Fruit fly (Drosophila melanogaster) whole organism, embryonic: ENCODE data around the gene CG32079.

Experiments
- Bdp1 ChIP-seq: fragments of 200-800 bp; sonication (Bioruptor generic); optimal IDR thresholded peaks from 3 replicates; lab custom pipeline; 2016; ENCODE audit warnings: missing biosample characterization, missing genetic modification characterization
- BtbVII ChIP-seq: fragments of 200-800 bp; sonication (Bioruptor generic); optimal IDR thresholded peaks from 3 replicates; lab custom pipeline; 2017; ENCODE audit warnings: missing biosample characterization, mild to moderate bottlenecking, missing genetic modification characterization
- CG10274 ChIP-seq: fragments of 200-800 bp; sonication (Bioruptor generic); optimal IDR thresholded peaks from 3 replicates; lab custom pipeline; 2017; ENCODE audit warnings: missing biosample characterization, mild to moderate bottlenecking, missing genetic modification characterization
- CG13287 ChIP-seq: fragments of 200-800 bp; sonication (Bioruptor generic); IDR thresholded peaks from 2 replicates; pipeline ENCODE4 v1.3.6; 2022; ENCODE audit warnings: missing biosample characterization, missing genetic modification characterization; ENCODE audit not compliant: partially characterized antibody
- CG13624 ChIP-seq: fragments of 200-800 bp; sonication (Bioruptor generic); optimal IDR thresholded peaks from 2 replicates; lab custom pipeline; 2016; ENCODE audit warnings: missing biosample characterization, missing genetic modification characterization
- CG15073 ChIP-seq: fragments of 200-800 bp; sonication (Bioruptor generic); optimal IDR thresholded peaks from 2 replicates; lab custom pipeline; 2016; ENCODE audit warnings: missing biosample characterization, missing genetic modification characterization
- CG15269 ChIP-seq: fragments of 200-800 bp; sonication (Bioruptor generic); optimal IDR thresholded peaks from 2 replicates; lab custom pipeline; 2018; ENCODE audit warnings: missing biosample characterization, mild to moderate bottlenecking, missing genetic modification characterization, moderate library complexity
- CG15514 ChIP-seq: fragments of 200-800 bp; sonication (Bioruptor generic); optimal IDR thresholded peaks from 3 replicates; lab custom pipeline; 2017; ENCODE audit warnings: missing biosample characterization, missing genetic modification characterization, mild to moderate bottlenecking, moderate library complexity, missing genetic modification reagents
- CG1647 ChIP-seq: fragments of 200-800 bp; sonication (Bioruptor generic); optimal IDR thresholded peaks from 3 replicates; lab custom pipeline; 2016; ENCODE audit warnings: missing biosample characterization, missing genetic modification characterization
- CG17912 ChIP-seq: fragments of 200-800 bp; sonication (Bioruptor generic); optimal IDR thresholded peaks from 2 replicates; lab custom pipeline; 2018; ENCODE audit warnings: missing biosample characterization, mild to moderate bottlenecking, missing genetic modification characterization
- CG18262 ChIP-seq: fragments of 200-800 bp; optimal IDR thresholded peaks from 3 replicates; lab custom pipeline; 2019; ENCODE audit warnings: missing biosample characterization, mild to moderate bottlenecking, missing genetic modification characterization, moderate library complexity
- CG3281 ChIP-seq: fragments of 200-800 bp; sonication (Bioruptor generic); optimal IDR thresholded peaks from 3 replicates; lab custom pipeline; 2017; ENCODE audit warnings: missing biosample characterization, mild to moderate bottlenecking, missing genetic modification characterization
- CG34422 ChIP-seq: fragments of 200-800 bp; sonication (Bioruptor generic); IDR thresholded peaks from 3 replicates; pipeline ENCODE4 v1.3.6; 2022; ENCODE audit warnings: missing biosample characterization, missing genetic modification characterization
- CG42726 ChIP-seq: fragments of 200-800 bp; sonication (Bioruptor generic); IDR thresholded peaks from 2 replicates; pipeline ENCODE4 v1.3.6; 2022; ENCODE audit warnings: missing biosample characterization, missing genetic modification characterization; ENCODE audit not compliant: partially characterized antibody
- CG4404 ChIP-seq: fragments of 200-800 bp; sonication (Bioruptor generic); IDR thresholded peaks from 2 replicates; pipeline ENCODE4 v1.3.6; 2022; ENCODE audit warnings: missing biosample characterization, missing genetic modification characterization
- CG6175 ChIP-seq: fragments of 200-800 bp; sonication (Bioruptor generic); IDR thresholded peaks from 3 replicates; pipeline ENCODE4 v1.3.6; 2022; ENCODE audit warnings: missing biosample characterization, missing genetic modification characterization
- CG6689 ChIP-seq: fragments of 200-800 bp; sonication (Bioruptor generic); IDR thresholded peaks from 2 replicates; pipeline ENCODE4 v1.3.6; 2022; ENCODE audit warnings: missing biosample characterization, missing genetic modification characterization
- CG6813 ChIP-seq: fragments of 200-800 bp; sonication (Bioruptor generic); optimal IDR thresholded peaks from 2 replicates; lab custom pipeline; 2017; ENCODE audit warnings: missing biosample characterization, missing genetic modification characterization, mild to moderate bottlenecking, moderate library complexity, missing genetic modification reagents
- CG7372 ChIP-seq: fragments of 200-800 bp; sonication (Bioruptor generic); IDR thresholded peaks from 2 replicates; pipeline ENCODE4 v1.3.6; 2022; ENCODE audit warnings: missing biosample characterization, missing genetic modification characterization
- CG8765 ChIP-seq: fragments of 200-800 bp; sonication (Bioruptor generic); IDR thresholded peaks from 2 replicates; pipeline ENCODE4 v1.3.6; 2022; ENCODE audit warnings: missing biosample characterization, missing genetic modification characterization
- CG9876 ChIP-seq: fragments of 200-800 bp; sonication (Bioruptor generic); optimal IDR thresholded peaks from 2 replicates; lab custom pipeline; 2016; ENCODE audit warnings: missing biosample characterization, missing genetic modification characterization
- CoRest ChIP-seq: fragments of 200-800 bp; sonication (Bioruptor generic); optimal IDR thresholded peaks from 3 replicates; lab custom pipeline; 2018; ENCODE audit warnings: missing biosample characterization, mild to moderate bottlenecking, missing genetic modification characterization, moderate library complexity
- Doc3 ChIP-seq: fragments of 200-800 bp; sonication (Bioruptor generic); IDR thresholded peaks from 3 replicates; pipeline ENCODE4 v1.3.6; 2022; ENCODE audit warnings: missing biosample characterization, missing genetic modification characterization; ENCODE audit not compliant: partially characterized antibody
- Dp ChIP-seq: fragments of 200-800 bp; sonication (Bioruptor generic); optimal IDR thresholded peaks from 2 replicates; lab custom pipeline; 2018; ENCODE audit warnings: missing biosample characterization, mild to moderate bottlenecking, missing genetic modification characterization, moderate library complexity
- Drgx ChIP-seq: fragments of 200-800 bp; sonication (Bioruptor generic); IDR thresholded peaks from 2 replicates; pipeline ENCODE4 v1.3.6; 2022; ENCODE audit warnings: missing biosample characterization, missing genetic modification characterization
- Eip74EF ChIP-seq, 2 experiments: fragments of 200-800 bp in 1 of 2; fragments of >200 bp in 1 of 2; sonication (Bioruptor generic) in 1 of 2; optimal IDR thresholded peaks; 2 replicates each; lab custom pipeline; 2017 to 2019; ENCODE audit warnings: missing biosample characterization in 2 of 2, missing genetic modification characterization in 2 of 2, mild to moderate bottlenecking in 1 of 2, moderate library complexity in 1 of 2
- H15 ChIP-seq: fragments of 200-800 bp; sonication (Bioruptor generic); IDR thresholded peaks from 3 replicates; pipeline ENCODE4 v1.3.6; 2022; ENCODE audit warnings: missing biosample characterization, missing genetic modification characterization
- HLH54F ChIP-seq: fragments of 200-800 bp; sonication (Bioruptor generic); optimal IDR thresholded peaks from 3 replicates; lab custom pipeline; 2016; ENCODE audit warnings: missing biosample characterization, missing genetic modification characterization
- HmgD ChIP-seq: fragments of 200-800 bp; sonication (Bioruptor generic); optimal IDR thresholded peaks from 3 replicates; lab custom pipeline; 2016; ENCODE audit warnings: missing biosample characterization, missing genetic modification characterization
- Hr78 ChIP-seq, 2 experiments: fragments of 200-800 bp in 1 of 2; fragments of >200 bp in 1 of 2; sonication (Bioruptor generic) in 1 of 2; optimal IDR thresholded peaks; 2 replicates each; lab custom pipeline; 2017 to 2019; ENCODE audit warnings: missing biosample characterization in 2 of 2, missing genetic modification characterization in 2 of 2, mild to moderate bottlenecking in 1 of 2, moderate library complexity in 1 of 2
- Kr ChIP-seq: fragments of 200-800 bp; sonication (Bioruptor generic); optimal IDR thresholded peaks from 2 replicates; lab custom pipeline; 2017; ENCODE audit warnings: missing biosample characterization, mild to moderate bottlenecking, missing genetic modification characterization
- MESR4 ChIP-seq: fragments of 200-800 bp; sonication (Bioruptor generic); optimal IDR thresholded peaks from 2 replicates; lab custom pipeline; 2018; ENCODE audit warnings: missing biosample characterization, mild to moderate bottlenecking, missing genetic modification characterization, moderate library complexity
- Myb ChIP-seq: fragments of 200-800 bp; sonication (Bioruptor generic); optimal IDR thresholded peaks from 2 replicates; lab custom pipeline; 2016; ENCODE audit warnings: missing biosample characterization, missing genetic modification characterization
- Nf-YB ChIP-seq: fragments of 200-800 bp; sonication (Bioruptor generic); optimal IDR thresholded peaks from 3 replicates; lab custom pipeline; 2019; ENCODE audit warnings: missing biosample characterization, mild to moderate bottlenecking, missing genetic modification characterization, moderate library complexity
- Pdp1 ChIP-seq, 2 experiments: fragments of 200-800 bp; sonication (Bioruptor generic); optimal IDR thresholded peaks; 3 replicates each; lab custom pipeline; 2016; ENCODE audit warnings: missing biosample characterization in 2 of 2, missing genetic modification characterization in 2 of 2, mild to moderate bottlenecking in 1 of 2, moderate library complexity in 1 of 2
- Ptx1 ChIP-seq: fragments of 200-800 bp; sonication (Bioruptor generic); IDR thresholded peaks from 2 replicates; pipeline ENCODE4 v1.3.6; 2022; ENCODE audit warnings: missing biosample characterization, missing genetic modification characterization
- az2 ChIP-seq: fragments of 200-800 bp; sonication (Bioruptor generic); optimal IDR thresholded peaks from 3 replicates; lab custom pipeline; 2016; ENCODE audit warnings: missing biosample characterization, missing genetic modification characterization
- crp ChIP-seq, 2 experiments: fragments of 200-800 bp; sonication (Bioruptor generic); optimal IDR thresholded peaks; 2 replicates in 1 of 2; 3 replicates in 1 of 2; lab custom pipeline; 2017; ENCODE audit warnings: missing biosample characterization in 2 of 2, missing genetic modification characterization in 2 of 2, mild to moderate bottlenecking in 1 of 2, moderate library complexity in 1 of 2
- dati ChIP-seq: fragments of 200-800 bp; sonication (Bioruptor generic); IDR thresholded peaks from 2 replicates; pipeline ENCODE4 v1.3.6; 2022; ENCODE audit warnings: missing biosample characterization, missing genetic modification characterization
- dmrt99B ChIP-seq: fragments of 200-800 bp; sonication (Bioruptor generic); optimal IDR thresholded peaks from 2 replicates; lab custom pipeline; 2018; ENCODE audit warnings: missing biosample characterization, mild to moderate bottlenecking, missing genetic modification characterization, moderate library complexity
- fd64A ChIP-seq: fragments of 200-800 bp; sonication (Bioruptor generic); optimal IDR thresholded peaks from 3 replicates; lab custom pipeline; 2018; ENCODE audit warnings: missing biosample characterization, mild to moderate bottlenecking, missing genetic modification characterization
- lola ChIP-seq, 3 experiments: fragments of >200 bp in 2 of 3; fragments of 200-800 bp in 1 of 3; sonication (Bioruptor generic) in 1 of 3; optimal IDR thresholded peaks; 2 replicates each; lab custom pipeline; 2017 to 2019; ENCODE audit warnings: missing biosample characterization in 3 of 3, missing genetic modification characterization in 3 of 3, mild to moderate bottlenecking in 1 of 3, moderate library complexity in 1 of 3
- nau ChIP-seq: fragments of 200-800 bp; sonication (Bioruptor generic); optimal IDR thresholded peaks from 3 replicates; lab custom pipeline; 2017; ENCODE audit warnings: missing biosample characterization, mild to moderate bottlenecking, missing genetic modification characterization, missing genetic modification reagents
- oc ChIP-seq: fragments of 200-800 bp; sonication (Bioruptor generic); optimal IDR thresholded peaks from 2 replicates; lab custom pipeline; 2018; ENCODE audit warnings: missing biosample characterization, mild to moderate bottlenecking, missing genetic modification characterization, moderate library complexity
- rib ChIP-seq: fragments of 200-800 bp; sonication (Bioruptor generic); IDR thresholded peaks from 2 replicates; pipeline ENCODE4 v1.3.6; 2022; ENCODE audit warnings: missing biosample characterization, missing genetic modification characterization
- sug ChIP-seq: fragments of 200-800 bp; optimal IDR thresholded peaks from 2 replicates; lab custom pipeline; 2019; ENCODE audit warnings: missing biosample characterization, mild to moderate bottlenecking, missing genetic modification characterization, moderate library complexity
- trh ChIP-seq: fragments of 200-800 bp; sonication (Bioruptor generic); optimal IDR thresholded peaks from 2 replicates; lab custom pipeline; 2016; ENCODE audit warnings: missing biosample characterization, missing genetic modification characterization
- tx ChIP-seq: fragments of 200-800 bp; sonication (Bioruptor generic); optimal IDR thresholded peaks from 2 replicates; lab custom pipeline; 2016; ENCODE audit warnings: missing biosample characterization, missing genetic modification characterization
- vvl ChIP-seq: fragments of 200-800 bp; sonication (Bioruptor generic); IDR thresholded peaks from 2 replicates; pipeline ENCODE4 v1.3.6; 2022; ENCODE audit warnings: missing biosample characterization, missing genetic modification characterization

CG32079 gene

DNA sequence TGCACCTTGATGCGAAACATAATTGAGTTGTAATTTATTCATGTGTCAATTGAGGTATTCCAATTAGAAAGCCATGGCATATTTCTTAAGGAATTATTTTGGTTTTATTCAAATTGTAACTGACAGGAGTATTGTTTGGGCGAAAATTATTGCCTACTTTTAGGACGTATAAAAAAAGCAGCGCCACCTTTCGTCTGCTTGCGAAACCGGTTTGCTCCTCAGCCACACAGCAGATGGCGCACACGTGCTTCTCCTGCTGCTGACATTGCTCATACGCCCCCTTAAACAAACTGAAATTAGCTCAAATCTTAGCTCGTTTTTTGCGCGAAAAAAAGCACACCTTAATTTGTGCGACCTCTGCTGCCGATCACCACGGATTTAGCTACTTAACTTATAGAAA is 22.5 kb downstream of the CG32079 start:
- TF ChIP-seq MESR4 (GFP tag; lab: Kevin White, UChicago) = no peak
- TF ChIP-seq CG13624 (GFP tag; lab: Kevin White, UChicago) = peak; percentile 69
- TF ChIP-seq CG9876 (GFP tag; lab: Kevin White, UChicago) = peak; percentile 83
- TF ChIP-seq CG4404 (GFP tag; lab: Robert Waterston, UW) = no peak; the same call in 1 of the 2 replicates
- 0 out of 3 replicates have a peak, but pooled peaks have one; percentile 64 for TF ChIP-seq CG6175 (GFP tag; lab: Robert Waterston, UW)
- TF ChIP-seq Hr78 (GFP tag; optimal IDR thresholded peaks at IDR 0.05; lab: Kevin White, UChicago) = no peak
- peak; percentile 63 for TF ChIP-seq CG6813 (GFP tag; lab: Kevin White, UChicago)
- peak; percentile 55 for TF ChIP-seq CG10274 (GFP tag; lab: Kevin White, UChicago)
- TF ChIP-seq CG7372 = peak; percentile 99
- peak; percentile 71 to 80 for TF ChIP-seq Pdp1 (GFP tag; optimal IDR thresholded peaks at IDR 0.05; lab: Kevin White, UChicago)
- TF ChIP-seq lola (GFP tag; optimal IDR thresholded peaks at IDR 0.05; lab: Kevin White, UChicago) = peak in 1 of 3 experiments; percentile 39
- TF ChIP-seq fd64A (GFP tag; lab: Kevin White, UChicago) = peak; percentile 59
- peak; percentile 54 for TF ChIP-seq CG1647 (GFP tag; lab: Kevin White, UChicago)
- peak; percentile 54 for TF ChIP-seq dmrt99B (tag; lab: Kevin White, UChicago)
- peak; percentile 79 for TF ChIP-seq az2
- no peak for TF ChIP-seq rib
- TF ChIP-seq tx (GFP tag; lab: Kevin White, UChicago) = peak; percentile 51
- peak; percentile 77 for TF ChIP-seq H15 (GFP tag; lab: Robert Waterston, UW)
- peak; percentile 96 for TF ChIP-seq Myb (GFP tag; lab: Kevin White, UChicago)
- TF ChIP-seq CG8765 = peak; percentile 60; the same call in 1 of the 2 replicates
- peak; percentile 55 for TF ChIP-seq CG15269
- peak; percentile 87 for TF ChIP-seq vvl (GFP tag; lab: Robert Waterston, UW)
- peak; percentile 83 for TF ChIP-seq HmgD (GFP tag; lab: Kevin White, UChicago)
- peak; percentile 69 for TF ChIP-seq CoRest (tag; lab: Kevin White, UChicago)
- peak; percentile 55; the same call in 1 of the 2 replicates for TF ChIP-seq CG13287 (GFP tag; lab: Robert Waterston, UW)
- no peak for TF ChIP-seq Eip74EF (GFP tag; optimal IDR thresholded peaks at IDR 0.05; lab: Kevin White, UChicago)
- TF ChIP-seq Dp (GFP tag; lab: Kevin White, UChicago) = peak; percentile 17
- no peak for TF ChIP-seq Nf-YB
- peak; percentile 61 for TF ChIP-seq sug
- no peak for TF ChIP-seq Kr
- TF ChIP-seq crp (GFP tag; optimal IDR thresholded peaks at IDR 0.05; lab: Kevin White, UChicago) = peak in 1 of 2 experiments; percentile 14
- peak; percentile 48 for TF ChIP-seq CG15514 (GFP tag; lab: Kevin White, UChicago)
- no peak for TF ChIP-seq Doc3 (GFP tag; lab: Robert Waterston, UW)
- peak; percentile 11 for TF ChIP-seq oc (tag; lab: Kevin White, UChicago)
- TF ChIP-seq trh (GFP tag; lab: Kevin White, UChicago) = peak; percentile 28
- TF ChIP-seq CG15073 (GFP tag; lab: Kevin White, UChicago) = no peak
- 0 out of 2 replicates have a peak, but pooled peaks have one; percentile 19 for TF ChIP-seq CG6689
- TF ChIP-seq HLH54F (GFP tag; lab: Kevin White, UChicago) = peak; percentile 44
- TF ChIP-seq nau (GFP tag; lab: Kevin White, UChicago) = peak; percentile 64
- TF ChIP-seq dati (GFP tag; lab: Robert Waterston, UW) = peak; percentile 36; the same call in 1 of the 2 replicates
- peak; percentile 7 for TF ChIP-seq CG3281
- TF ChIP-seq Drgx (GFP tag; lab: Robert Waterston, UW) = peak; percentile 40; the same call in 1 of the 2 replicates
- no peak; the same call in 1 of the 2 replicates for TF ChIP-seq CG42726 (GFP tag; lab: Robert Waterston, UW)
- TF ChIP-seq CG17912 (GFP tag; lab: Kevin White, UChicago) = peak; percentile 85
- peak; percentile 24 for TF ChIP-seq BtbVII (GFP tag; lab: Kevin White, UChicago)
- peak; percentile 79; the same call in 2 of the 3 replicates for TF ChIP-seq CG34422 (GFP tag; lab: Robert Waterston, UW)
- peak; percentile 63 for TF ChIP-seq CG18262
- TF ChIP-seq Ptx1 (GFP tag; lab: Robert Waterston, UW) = peak; percentile 86
- TF ChIP-seq Bdp1 = peak; percentile 70
